Worm (Caenorhabditis elegans): ENCODE measurements around the gene psf-1.
A peak's percentile ranks its signal among the peaks of the same experiment; 100 is the strongest.
"Not testable (repeated sequence)": the region's sequence is repeated elsewhere in the genome, so short reads cannot be mapped to it uniquely, and the experiment has no call there.

psf-1 gene

DNA sequence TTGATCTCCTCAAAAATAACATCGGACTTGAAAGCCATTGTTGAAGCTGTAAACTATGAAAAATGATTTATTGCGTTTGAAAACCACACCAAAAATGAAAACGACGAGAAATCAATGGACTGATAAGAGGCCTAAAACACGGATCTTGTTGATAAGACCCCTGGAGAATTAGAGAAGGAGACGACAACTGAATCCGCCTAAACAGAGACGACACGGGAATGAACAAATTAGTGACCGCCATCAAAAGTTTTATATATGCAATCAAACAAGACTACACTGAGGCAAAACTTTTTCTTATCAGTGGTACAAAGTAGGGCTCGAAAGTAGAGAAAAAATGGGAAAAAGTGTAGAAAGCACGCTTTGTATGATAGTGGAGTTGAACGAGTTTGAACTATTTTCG is 32.6 kb downstream of the psf-1 start, which contains the start of gene nlt-1 (continued):
- TF ChIP-seq nhr-41 (GFP tag; IDR thresholded peaks at IDR 0.05) = no peak; the same call in 1 of the 2 replicates
- TF ChIP-seq fkh-10 (GFP tag; optimal IDR thresholded peaks at IDR 0.05) = no peak
- peak; percentile 91 for TF ChIP-seq dmd-6 (GFP tag; IDR thresholded peaks at IDR 0.05)
- peak; percentile 57 for TF ChIP-seq nhr-10 (tag; optimal IDR thresholded peaks at IDR 0.05)
- TF ChIP-seq dve-1 (tag; optimal IDR thresholded peaks at IDR 0.05; ENCODE audit: insufficient read depth) = peak; percentile 81
- TF ChIP-seq php-3 (GFP tag; IDR thresholded peaks at IDR 0.05) = peak; percentile 98
- no peak for TF ChIP-seq lir-3 (tag; optimal IDR thresholded peaks at IDR 0.05)
- no peak for TF ChIP-seq nhr-237 (tag; optimal IDR thresholded peaks at IDR 0.05)
- TF ChIP-seq nhr-48 (tag; optimal IDR thresholded peaks at IDR 0.05) = peak; percentile 70
- TF ChIP-seq ceh-82 (tag; optimal IDR thresholded peaks at IDR 0.05) = no peak
- peak in 1 of 2 experiments; percentile 20 for TF ChIP-seq unc-62 (GFP tag; optimal IDR thresholded peaks at IDR 0.05 in 1 of 2)
- TF ChIP-seq unc-62 (tag; optimal IDR thresholded peaks at IDR 0.05) = no peak
- no peak for TF ChIP-seq vab-7 (GFP tag; IDR thresholded peaks at IDR 0.05)
- no peak for TF ChIP-seq ama-1 (optimal IDR thresholded peaks at IDR 0.05)
- no peak for TF ChIP-seq spr-3 (GFP tag; optimal IDR thresholded peaks at IDR 0.05)
- TF ChIP-seq nhr-111 (GFP tag; optimal IDR thresholded peaks at IDR 0.05) = no peak
- 0 out of 2 replicates have a peak, but pooled peaks have one; percentile 44 for TF ChIP-seq lin-1 (GFP tag; IDR thresholded peaks at IDR 0.05)
- peak; percentile 96 for TF ChIP-seq nhr-28 (tag; optimal IDR thresholded peaks at IDR 0.05)
- peak; percentile 13 for TF ChIP-seq mes-2 (tag; optimal IDR thresholded peaks at IDR 0.05; ENCODE audit: poor library complexity, severe bottlenecking)
- peak; percentile 55 for TF ChIP-seq nhr-102 (tag; optimal IDR thresholded peaks at IDR 0.05)
- TF ChIP-seq pqm-1 (tag; optimal IDR thresholded peaks at IDR 0.05) = peak; percentile 91
- TF ChIP-seq cey-2 (tag; optimal IDR thresholded peaks at IDR 0.05; ENCODE audit: borderline replicate concordance, insufficient read depth) = no peak
- no peak for TF ChIP-seq ceh-62 (tag; optimal IDR thresholded peaks at IDR 0.05)
- TF ChIP-seq lin-29 (GFP tag; IDR thresholded peaks at IDR 0.05) = no peak
- TF ChIP-seq spr-1 (tag; optimal IDR thresholded peaks at IDR 0.05) = no peak
- TF ChIP-seq nhr-77 (tag; optimal IDR thresholded peaks at IDR 0.05) = peak; percentile 93
- TF ChIP-seq dmd-9 (GFP tag; IDR thresholded peaks at IDR 0.05) = no peak
- peak; percentile 24 for TF ChIP-seq nhr-6 (tag; optimal IDR thresholded peaks at IDR 0.05)
- TF ChIP-seq nhr-76 (tag; optimal IDR thresholded peaks at IDR 0.05) = no peak
- TF ChIP-seq D1046.2 (GFP tag; IDR thresholded peaks at IDR 0.05) = no peak
- no peak for TF ChIP-seq dpl-1 (GFP tag; optimal IDR thresholded peaks at IDR 0.05)
- peak in 1 of 2 experiments; percentile 55 for TF ChIP-seq mdl-1 (tag; optimal IDR thresholded peaks at IDR 0.05)
- TF ChIP-seq dmd-8 (GFP tag; IDR thresholded peaks at IDR 0.05) = no peak
- no peak for TF ChIP-seq lsy-2 (tag; optimal IDR thresholded peaks at IDR 0.05)
- TF ChIP-seq zip-11 (GFP tag; IDR thresholded peaks at IDR 0.05) = no peak
- TF ChIP-seq egl-27 (tag; optimal IDR thresholded peaks at IDR 0.05) = no peak
- no peak for TF ChIP-seq daf-16 (GFP tag; optimal IDR thresholded peaks at IDR 0.05)
- TF ChIP-seq daf-16 (tag; optimal IDR thresholded peaks at IDR 0.05) = peak; percentile 89

DNA sequence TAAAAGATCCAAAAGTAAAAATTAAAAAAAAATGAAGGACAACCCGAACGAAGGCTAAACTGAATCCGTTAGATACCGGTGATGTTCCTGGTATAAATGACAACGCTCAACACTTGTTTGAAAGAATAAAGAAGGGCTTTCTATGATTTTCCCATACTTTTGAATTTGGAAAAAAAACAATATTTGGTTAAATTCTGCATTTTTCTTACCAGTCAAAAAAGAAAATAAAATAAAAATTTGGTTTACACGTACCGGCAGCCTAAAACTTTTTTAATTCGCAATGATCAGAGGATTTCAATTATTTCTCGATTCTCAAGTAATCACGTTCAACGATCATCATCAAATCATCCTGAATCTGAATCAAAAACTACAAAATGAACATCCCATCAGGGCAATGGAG is 33.1 kb downstream of the psf-1 start, which contains the start of gene ZK892.3:
TSS of gene ZK892.3 (plus strand) at position 301 of the 400 bp plus-strand sequence.
- TF ChIP-seq unc-62 (GFP tag; optimal IDR thresholded peaks at IDR 0.05 in 1 of 2) = peak in 1 of 2 experiments; percentile 7
- no peak for TF ChIP-seq unc-62 (tag; optimal IDR thresholded peaks at IDR 0.05)
- TF ChIP-seq dmd-8 (GFP tag; IDR thresholded peaks at IDR 0.05) = no peak

ce11 chrII:10006266-10006665 is 37.8 kb downstream of the psf-1 start, which contains the start of gene ZK892.4:
Gene ZK892.4 (plus strand): TSS chrII:10006566.
- not testable (repeated sequence) for TF ChIP-seq nhr-6 (tag; optimal IDR thresholded peaks at IDR 0.05); nhr-42 (GFP tag; IDR thresholded peaks at IDR 0.05); pqm-1 (tag; optimal IDR thresholded peaks at IDR 0.05)

Measured in whole organism, L4 larva.